Worm (Caenorhabditis elegans) whole organism, L1 larva: ENCODE data around the gene C48B4.10.

ENCODE experiments used
- aly-2 ChIP-seq: fragments of 150-350 bp; optimal IDR thresholded peaks from 2 replicates; lab custom pipeline; 2014; ENCODE audit warnings: missing biosample characterization, missing genetic modification characterization
- blmp-1 ChIP-seq: fragments of 150-350 bp; optimal IDR thresholded peaks from 2 replicates; lab custom pipeline; 2014; ENCODE audit warnings: missing biosample characterization, missing genetic modification characterization
- dpl-1 ChIP-seq, 3 experiments: fragments of 150-350 bp in 2 of 3; sonication (generic microtip) in 1 of 3; optimal IDR thresholded peaks; 2 replicates each; lab custom pipeline; 2014 to 2017; ENCODE audit warnings: missing biosample characterization in 3 of 3, missing genetic modification characterization in 3 of 3, missing genetic modification reagents in 3 of 3
- fkh-10 ChIP-seq: sonication (generic microtip); optimal IDR thresholded peaks from 2 replicates; lab custom pipeline; 2017; ENCODE audit warnings: missing biosample characterization, missing genetic modification reagents, missing genetic modification characterization
- fos-1 ChIP-seq: fragments of 150-350 bp; optimal IDR thresholded peaks from 2 replicates; lab custom pipeline; 2014; ENCODE audit warnings: missing biosample characterization, missing genetic modification characterization
- lin-13 ChIP-seq: fragments of 150-350 bp; optimal IDR thresholded peaks from 2 replicates; lab custom pipeline; 2014; ENCODE audit warnings: missing biosample characterization, missing genetic modification reagents, missing genetic modification characterization
- nhr-11 ChIP-seq: fragments of 150-350 bp; optimal IDR thresholded peaks from 2 replicates; lab custom pipeline; 2014; ENCODE audit warnings: missing biosample characterization, missing genetic modification characterization
- nhr-12 ChIP-seq: sonication (generic microtip); optimal IDR thresholded peaks from 2 replicates; lab custom pipeline; 2017; ENCODE audit warnings: missing biosample characterization, missing genetic modification characterization
- nhr-76 ChIP-seq: sonication (generic microtip); optimal IDR thresholded peaks from 2 replicates; lab custom pipeline; 2017; ENCODE audit warnings: missing biosample characterization, missing genetic modification characterization
- rnt-1 ChIP-seq: sonication (generic microtip); optimal IDR thresholded peaks from 2 replicates; lab custom pipeline; 2016; ENCODE audit warnings: mild to moderate bottlenecking, missing genetic modification characterization, moderate library complexity, missing compliant biosample characterization
- unc-62 ChIP-seq: fragments of 150-350 bp; optimal IDR thresholded peaks from 2 replicates; lab custom pipeline; 2014; ENCODE audit warnings: missing biosample characterization, missing genetic modification reagents, missing genetic modification characterization
- unc-86 ChIP-seq: sonication (generic microtip); optimal IDR thresholded peaks from 2 replicates; lab custom pipeline; 2016; ENCODE audit warnings: missing genetic modification characterization, missing compliant biosample characterization

- TF ChIP-seq nhr-76 (tag; lab: Kevin White, UChicago): no peak
- TF ChIP-seq nhr-11: no peak
- no peak for TF ChIP-seq rnt-1 (tag; lab: Kevin White, UChicago)
- TF ChIP-seq fos-1: no peak
- TF ChIP-seq nhr-12 (tag; lab: Kevin White, UChicago): no peak
- TF ChIP-seq fkh-10: no peak
- TF ChIP-seq unc-62 (GFP tag; lab: Kevin White, UChicago): no peak
- TF ChIP-seq lin-13 (GFP tag; lab: Kevin White, UChicago): no peak
- TF ChIP-seq unc-86 (tag; lab: Kevin White, UChicago): no peak
- no peak for TF ChIP-seq aly-2 (tag; lab: Kevin White, UChicago)
- TF ChIP-seq blmp-1: no peak
- TF ChIP-seq dpl-1 (GFP tag; optimal IDR thresholded peaks at IDR 0.05; lab: Kevin White, UChicago): no peak
Measured at ce11 chrIII:9608650-9609049, 44.3 kb upstream of the C48B4.10 start, which contains the start of gene clec-161.
